Worm (Caenorhabditis elegans): ENCODE results near the gene Y39D8A.1.

DNA sequence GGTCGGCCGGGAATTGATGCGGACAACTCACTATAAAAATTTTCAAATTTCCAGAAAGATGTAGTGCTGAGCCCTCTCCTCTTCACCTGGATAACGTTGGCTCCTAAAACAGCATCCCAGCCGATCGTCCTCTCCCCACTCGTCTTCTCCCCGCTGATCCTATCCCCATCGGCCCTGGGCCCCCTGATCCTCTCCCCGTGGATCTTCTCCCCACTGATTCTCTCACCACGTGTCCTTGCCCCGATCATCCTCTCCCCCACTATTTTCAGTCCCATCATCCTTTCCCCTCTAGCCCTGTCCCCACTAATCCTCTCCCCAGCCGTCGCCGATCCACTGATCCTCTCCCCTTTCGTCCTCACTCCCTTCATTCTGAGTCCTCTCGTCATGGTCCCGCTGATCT is 45.3 kb upstream of the Y39D8A.1 start:
- no peak for TF ChIP-seq ceh-82 (tag; optimal IDR thresholded peaks at IDR 0.05)
- TF ChIP-seq fkh-10 (GFP tag; optimal IDR thresholded peaks at IDR 0.05) = no peak
- no peak for TF ChIP-seq dsc-1 (tag; optimal IDR thresholded peaks at IDR 0.05)
- TF ChIP-seq pag-3 (tag; optimal IDR thresholded peaks at IDR 0.05; ENCODE audit: borderline replicate concordance, insufficient read depth) = no peak
- TF ChIP-seq unc-62 (GFP tag; optimal IDR thresholded peaks at IDR 0.05) = no peak
- no peak for TF ChIP-seq lin-14 (GFP tag; optimal IDR thresholded peaks at IDR 0.05)
- no peak for TF ChIP-seq unc-86 (tag; optimal IDR thresholded peaks at IDR 0.05)
- TF ChIP-seq dpl-1 (GFP tag; optimal IDR thresholded peaks at IDR 0.05) = no peak
- TF ChIP-seq ama-1 (optimal IDR thresholded peaks at IDR 0.05) = no peak

All from whole organism, L1 larva.